Fruit fly (Drosophila melanogaster): ENCODE data around the gene CG11601.
A peak's percentile ranks its signal among the peaks of the same experiment; 100 is the strongest.

Gene CG11601

dm6 chr2L:300877-301706 is 18.0 kb upstream of the CG11601 start (continued):
- TF ChIP-seq HLH3B (GFP tag; IDR thresholded peaks at IDR 0.05) (no peak), Mes4 (GFP tag; optimal IDR thresholded peaks at IDR 0.05) (no peak), BtbVII (GFP tag; optimal IDR thresholded peaks at IDR 0.05) (peak; percentile 9), Dfd (GFP tag; optimal IDR thresholded peaks at IDR 0.05) (no peak), klu (GFP tag; IDR thresholded peaks at IDR 0.05) (no peak), CG6254 (GFP tag; optimal IDR thresholded peaks at IDR 0.05) (no peak), Sry-β (GFP tag; optimal IDR thresholded peaks at IDR 0.05) (no peak), crp (GFP tag; optimal IDR thresholded peaks at IDR 0.05) (no peak), trh (GFP tag; optimal IDR thresholded peaks at IDR 0.05) (no peak), CG12236 (GFP tag; optimal IDR thresholded peaks at IDR 0.05) (no peak), grn (GFP tag; optimal IDR thresholded peaks at IDR 0.05) (peak; percentile 93), fd102C (GFP tag; optimal IDR thresholded peaks at IDR 0.05) (no peak), CG10654 (GFP tag; optimal IDR thresholded peaks at IDR 0.05) (no peak), bowl (GFP tag; IDR thresholded peaks at IDR 0.05) (no peak), gsb-n (tag; optimal IDR thresholded peaks at IDR 0.05) (no peak), Spps (tag; optimal IDR thresholded peaks at IDR 0.05) (no peak), CG3163 (GFP tag; optimal IDR thresholded peaks at IDR 0.05) (no peak), Scr (GFP tag; IDR thresholded peaks at IDR 0.05; ENCODE audit: partially characterized antibody) (no peak), HmgZ (tag; optimal IDR thresholded peaks at IDR 0.05) (no peak), CG13894 (tag; optimal IDR thresholded peaks at IDR 0.05) (peak; percentile 21), mld (GFP tag; IDR thresholded peaks at IDR 0.05; ENCODE audit: partially characterized antibody) (no peak)

DNA sequence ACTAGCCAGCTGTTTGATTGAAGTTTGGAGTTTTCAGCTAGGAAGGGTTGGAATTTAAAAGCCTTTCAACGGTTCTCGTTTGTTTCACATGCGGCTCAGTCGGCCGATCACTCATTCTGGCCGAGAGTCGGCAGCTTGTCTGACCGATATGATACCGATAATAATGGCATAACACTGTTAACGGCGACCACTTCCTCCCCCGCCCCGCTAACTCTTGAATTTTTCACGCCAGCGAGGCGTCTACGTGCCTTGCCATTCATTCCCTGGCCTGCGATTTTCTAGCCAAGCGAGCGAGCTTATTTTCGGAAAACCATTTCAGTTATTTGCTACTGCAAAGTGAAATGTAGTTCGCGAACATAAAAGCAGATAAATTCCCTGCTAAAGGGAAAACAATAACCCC is 16.9 kb upstream of the CG11601 start:
- no peak for TF ChIP-seq CG11696 (GFP tag; IDR thresholded peaks at IDR 0.05)
- TF ChIP-seq lab (GFP tag; optimal IDR thresholded peaks at IDR 0.05): peak; percentile 69
- TF ChIP-seq Pdp1 (GFP tag; optimal IDR thresholded peaks at IDR 0.05): peak in 1 of 2 experiments; percentile 20
- no peak for TF ChIP-seq CG7839 (tag; optimal IDR thresholded peaks at IDR 0.05)
- no peak for TF ChIP-seq CG13287 (GFP tag; IDR thresholded peaks at IDR 0.05; ENCODE audit: partially characterized antibody)
- TF ChIP-seq Med (GFP tag): peak; percentile 60
- no peak for TF ChIP-seq Scr (GFP tag; IDR thresholded peaks at IDR 0.05; ENCODE audit: partially characterized antibody)
- peak; percentile 5 for TF ChIP-seq exex (tag; optimal IDR thresholded peaks at IDR 0.05)

dm6 chr2L:299038-299437 is 16.0 kb upstream of the CG11601 start:
- TF ChIP-seq Med (GFP tag) (peak; percentile 52), Dbx (GFP tag; IDR thresholded peaks at IDR 0.05) (no peak)

dm6 chr2L:298285-298644 is 15.2 kb upstream of the CG11601 start:
- no peak for TF ChIP-seq odd (GFP tag; optimal IDR thresholded peaks at IDR 0.05)
- TF ChIP-seq Med (GFP tag): peak; percentile 30
- no peak for TF ChIP-seq gro (GFP tag; optimal IDR thresholded peaks at IDR 0.05)
- TF ChIP-seq sug (tag; optimal IDR thresholded peaks at IDR 0.05): peak; percentile 81
- TF ChIP-seq exex (tag; optimal IDR thresholded peaks at IDR 0.05): peak; percentile 1
- no peak for TF ChIP-seq Usf (GFP tag; optimal IDR thresholded peaks at IDR 0.05)
- no peak for TF ChIP-seq D (optimal IDR thresholded peaks at IDR 0.05)
- TF ChIP-seq D (GFP tag; optimal IDR thresholded peaks at IDR 0.05): no peak
- no peak for TF ChIP-seq CG10979 (tag; optimal IDR thresholded peaks at IDR 0.05)
- TF ChIP-seq chm (GFP tag; IDR thresholded peaks at IDR 0.05): 0 out of 2 replicates have a peak, but pooled peaks have one; percentile 37
- peak; percentile 86 for TF ChIP-seq CG9727 (GFP tag; optimal IDR thresholded peaks at IDR 0.05)
- no peak for TF ChIP-seq fd96Cb (tag; optimal IDR thresholded peaks at IDR 0.05)
- no peak for TF ChIP-seq Dad (GFP tag; optimal IDR thresholded peaks at IDR 0.05)
- TF ChIP-seq CG11247 (GFP tag; IDR thresholded peaks at IDR 0.05): no peak
- TF ChIP-seq CG11695 (GFP tag; IDR thresholded peaks at IDR 0.05): no peak
- TF ChIP-seq tll (GFP tag; optimal IDR thresholded peaks at IDR 0.05): no peak
- no peak for TF ChIP-seq her (GFP tag; optimal IDR thresholded peaks at IDR 0.05)
- no peak for TF ChIP-seq Abd-B (GFP tag; optimal IDR thresholded peaks at IDR 0.05)
- TF ChIP-seq mirr (GFP tag; optimal IDR thresholded peaks at IDR 0.05): no peak

Data from whole organism, embryonic.